Worm (Caenorhabditis elegans) whole organism, L2 larva: ENCODE data around the gene smr-1.

Experiments
- blmp-1 ChIP-seq: sonication (generic microtip); optimal IDR thresholded peaks from 2 replicates; lab custom pipeline; 2017; ENCODE audit warnings: missing genetic modification characterization, mild to moderate bottlenecking, missing compliant biosample characterization, antibody characterized with exemption, moderate library complexity; ENCODE audit not compliant: insufficient read depth
- elt-3 ChIP-seq: sonication (generic microtip); optimal IDR thresholded peaks from 2 replicates; lab custom pipeline; 2017; ENCODE audit warnings: missing biosample characterization, missing genetic modification characterization
- nhr-25 ChIP-seq: fragments of 150-350 bp; sonication (generic microtip); optimal IDR thresholded peaks from 3 replicates; lab custom pipeline; 2014; ENCODE audit warnings: missing biosample characterization, missing genetic modification characterization

ce11 chrIII:1099523-1099922, 43.4 kb upstream of the smr-1 start:
- TF ChIP-seq nhr-25 (tag; lab: Kevin White, UChicago) (no peak), elt-3 (tag; lab: Kevin White, UChicago) (no peak), blmp-1 (no peak)
